Worm (Caenorhabditis elegans) whole organism, midembryonic: ENCODE data around the gene unc-8.

Source experiments
- T22C8.4 ChIP-seq: fragments of 200-800 bp; sonication (Bioruptor generic); IDR thresholded peaks from 2 replicates; pipeline ENCODE4 v1.3.6; 2022; ENCODE audit warnings: missing genetic modification characterization, missing compliant biosample characterization
- cog-1 ChIP-seq: sonication (generic microtip); optimal IDR thresholded peaks from 2 replicates; lab custom pipeline; 2016; ENCODE audit warnings: missing genetic modification characterization, missing compliant biosample characterization
- flt-1 ChIP-seq: fragments of 200-800 bp; sonication (Bioruptor generic); IDR thresholded peaks from 2 replicates; pipeline ENCODE4 v1.3.6; 2022; ENCODE audit warnings: missing genetic modification characterization, missing compliant biosample characterization
- klf-2 ChIP-seq: fragments of 200-800 bp; sonication (Bioruptor generic); conservative IDR thresholded peaks from 2 replicates; pipeline ENCODE4 v1.3.6; 2022; ENCODE audit warnings: missing genetic modification reagents, missing genetic modification characterization, missing compliant biosample characterization
- med-1 ChIP-seq: sonication (generic microtip); optimal IDR thresholded peaks from 2 replicates; lab custom pipeline; 2017; ENCODE audit warnings: missing genetic modification characterization, mild to moderate bottlenecking, missing compliant biosample characterization, antibody characterized with exemption, missing genetic modification reagents; ENCODE audit not compliant: insufficient read depth
- ref-1 ChIP-seq: fragments of 200-800 bp; sonication (Bioruptor generic); conservative IDR thresholded peaks from 2 replicates; pipeline ENCODE4 v1.3.6; 2022; ENCODE audit warnings: missing genetic modification reagents, missing genetic modification characterization, missing compliant biosample characterization
- tab-1 ChIP-seq: fragments of 200-800 bp; sonication (Bioruptor generic); IDR thresholded peaks from 2 replicates; pipeline ENCODE4 v1.3.6; 2022; ENCODE audit warnings: missing genetic modification characterization, missing compliant biosample characterization
- ztf-23 ChIP-seq: fragments of 200-800 bp; sonication (Bioruptor generic); IDR thresholded peaks from 2 replicates; pipeline ENCODE4 v1.3.6; 2022; ENCODE audit warnings: missing genetic modification reagents, missing genetic modification characterization, missing compliant biosample characterization
- ztf-29 ChIP-seq: fragments of 200-800 bp; sonication (Bioruptor generic); IDR thresholded peaks from 2 replicates; pipeline ENCODE4 v1.3.6; 2022; ENCODE audit warnings: missing genetic modification reagents, missing genetic modification characterization, missing compliant biosample characterization

Gene unc-8

ce11 chrIV:7182818-7183217, 14.1 kb upstream of the unc-8 start:
- no peak for TF ChIP-seq med-1
- no peak for TF ChIP-seq tab-1 (GFP tag; lab: Robert Waterston, UW)
- no peak for TF ChIP-seq ztf-23
- no peak for TF ChIP-seq flt-1 (GFP tag; lab: Robert Waterston, UW)
- TF ChIP-seq klf-2 (GFP tag; lab: Robert Waterston, UW) = no peak
- TF ChIP-seq T22C8.4 (GFP tag; lab: Robert Waterston, UW) = no peak
- TF ChIP-seq ztf-29 = no peak
- no peak for TF ChIP-seq ref-1
- no peak for TF ChIP-seq cog-1

ce11 chrIV:7184597-7184996, 12.4 kb upstream of the unc-8 start, which contains the start of gene clec-179:
Gene clec-179, minus strand, starts transcription at chrIV:7184697.
- no peak for TF ChIP-seq med-1
- no peak for TF ChIP-seq T22C8.4 (GFP tag; lab: Robert Waterston, UW)
- no peak for TF ChIP-seq klf-2 (GFP tag; lab: Robert Waterston, UW)
- no peak for TF ChIP-seq cog-1
- TF ChIP-seq ref-1 = no peak
- no peak for TF ChIP-seq flt-1 (GFP tag; lab: Robert Waterston, UW)
- TF ChIP-seq ztf-29 = no peak
- TF ChIP-seq ztf-23 = no peak
- no peak for TF ChIP-seq tab-1 (GFP tag; lab: Robert Waterston, UW)

ce11 chrIV:7186756-7187155, 10.2 kb upstream of the unc-8 start, which contains the start of gene str-249:
Gene str-249, minus strand, starts transcription at chrIV:7186856.
- TF ChIP-seq klf-2 (GFP tag; lab: Robert Waterston, UW) = no peak
- TF ChIP-seq ztf-29 = no peak
- TF ChIP-seq cog-1 = no peak
- TF ChIP-seq med-1 = no peak
- no peak for TF ChIP-seq tab-1 (GFP tag; lab: Robert Waterston, UW)
- no peak for TF ChIP-seq T22C8.4 (GFP tag; lab: Robert Waterston, UW)
- TF ChIP-seq ztf-23 = no peak
- TF ChIP-seq ref-1 = no peak
- TF ChIP-seq flt-1 (GFP tag; lab: Robert Waterston, UW) = no peak

ce11 chrIV:7188030-7188429, 8.9 kb upstream of the unc-8 start, which contains the start of gene C42D4.13:
Gene C42D4.13, minus strand, starts transcription at chrIV:7188130.
- TF ChIP-seq cog-1 = no peak
- no peak for TF ChIP-seq klf-2 (GFP tag; lab: Robert Waterston, UW)
- TF ChIP-seq ztf-29 = no peak
- TF ChIP-seq tab-1 (GFP tag; lab: Robert Waterston, UW) = no peak
- TF ChIP-seq ref-1 = no peak
- no peak for TF ChIP-seq ztf-23
- no peak for TF ChIP-seq T22C8.4 (GFP tag; lab: Robert Waterston, UW)

ce11 chrIV:7188528-7189422, 8.2 kb upstream of the unc-8 start, which contains the start of gene srlf-7:
Gene srlf-7, plus strand, starts transcription at chrIV:7189287.
- TF ChIP-seq med-1 = no peak
- no peak for TF ChIP-seq T22C8.4 (GFP tag; lab: Robert Waterston, UW)
- TF ChIP-seq tab-1 (GFP tag; lab: Robert Waterston, UW) = no peak
- no peak for TF ChIP-seq ztf-29
- no peak for TF ChIP-seq ztf-23
- TF ChIP-seq cog-1 = no peak
- no peak for TF ChIP-seq ref-1
- no peak for TF ChIP-seq klf-2 (GFP tag; lab: Robert Waterston, UW)
- no peak for TF ChIP-seq flt-1 (GFP tag; lab: Robert Waterston, UW)

ce11 chrIV:7190409-7190808, 6.5 kb upstream of the unc-8 start:
- TF ChIP-seq flt-1 (GFP tag; lab: Robert Waterston, UW) (no peak), T22C8.4 (GFP tag; lab: Robert Waterston, UW) (no peak), klf-2 (GFP tag; lab: Robert Waterston, UW) (no peak), tab-1 (GFP tag; lab: Robert Waterston, UW) (no peak), ref-1 (no peak), ztf-29 (no peak), ztf-23 (no peak), cog-1 (no peak), med-1 (no peak)

ce11 chrIV:7191745-7192144, 5.2 kb upstream of the unc-8 start, which contains the start of gene R13A1.5:
Gene R13A1.5, minus strand, starts transcription at chrIV:7191845.
- TF ChIP-seq ztf-29 (no peak), T22C8.4 (GFP tag; lab: Robert Waterston, UW) (no peak), med-1 (no peak), ref-1 (no peak), klf-2 (GFP tag; lab: Robert Waterston, UW) (no peak), cog-1 (no peak), ztf-23 (no peak), flt-1 (GFP tag; lab: Robert Waterston, UW) (no peak), tab-1 (GFP tag; lab: Robert Waterston, UW) (no peak)

- no peak for TF ChIP-seq cog-1
- TF ChIP-seq flt-1 (GFP tag; lab: Robert Waterston, UW) = no peak
- TF ChIP-seq ztf-29 = no peak
- TF ChIP-seq ztf-23 = no peak
- TF ChIP-seq ref-1 = no peak
- TF ChIP-seq T22C8.4 (GFP tag; lab: Robert Waterston, UW) = no peak
- TF ChIP-seq klf-2 (GFP tag; lab: Robert Waterston, UW) = no peak
- no peak for TF ChIP-seq tab-1 (GFP tag; lab: Robert Waterston, UW)
- TF ChIP-seq med-1 = no peak
Measured at ce11 chrIV:7195734-7196133, 1.2 kb upstream of the unc-8 start, which contains the start of gene best-16. Gene best-16, minus strand, starts transcription at chrIV:7195834.

ce11 chrIV:7203696-7204095, 6.7 kb downstream of the unc-8 start, which contains the start of gene R13A1.3:
Gene R13A1.3, plus strand, starts transcription at chrIV:7203996.
- no peak for TF ChIP-seq tab-1 (GFP tag; lab: Robert Waterston, UW)

ce11 chrIV:7205969-7206368, 9.0 kb downstream of the unc-8 start, which contains the start of gene kcc-1:
Gene kcc-1, plus strand, starts transcription at chrIV:7206269.
- TF ChIP-seq tab-1 (GFP tag; lab: Robert Waterston, UW) (no peak), ref-1 (no peak), ztf-23 (no peak), T22C8.4 (GFP tag; lab: Robert Waterston, UW) (no peak), klf-2 (GFP tag; lab: Robert Waterston, UW) (no peak)
